Worm (Caenorhabditis elegans) whole organism, young adult: ENCODE data around the gene hlh-30.

Experiments used
- C06A6.2 ChIP-seq: fragments of 200-800 bp; sonication (Bioruptor generic); conservative IDR thresholded peaks from 2 replicates; pipeline ENCODE4 v1.3.6; 2022; ENCODE audit warnings: missing genetic modification characterization, missing compliant biosample characterization
- K11D2.4 ChIP-seq: fragments of 200-800 bp; sonication (Bioruptor generic); IDR thresholded peaks from 2 replicates; pipeline ENCODE4 v1.3.6; 2022; ENCODE audit warnings: missing genetic modification reagents, missing genetic modification characterization, missing compliant biosample characterization
- K12H6.12 ChIP-seq: fragments of 200-800 bp; sonication (Bioruptor generic); optimal IDR thresholded peaks from 2 replicates; lab custom pipeline; 2018; ENCODE audit warnings: mild to moderate bottlenecking, missing genetic modification characterization, missing compliant biosample characterization
- T07F8.4 ChIP-seq: sonication (generic microtip); optimal IDR thresholded peaks from 2 replicates; lab custom pipeline; 2016; ENCODE audit warnings: mild to moderate bottlenecking, missing genetic modification characterization, moderate library complexity, missing compliant biosample characterization
- Y53F4B.3 ChIP-seq: fragments of 200-800 bp; sonication (Bioruptor generic); IDR thresholded peaks from 2 replicates; pipeline ENCODE4 v1.3.6; 2022; ENCODE audit warnings: missing genetic modification reagents, missing genetic modification characterization, missing compliant biosample characterization
- Y53G8AR.9 ChIP-seq: fragments of 200-800 bp; sonication (Bioruptor generic); conservative IDR thresholded peaks from 2 replicates; pipeline ENCODE4 v1.3.6; 2022; ENCODE audit warnings: missing genetic modification reagents, missing genetic modification characterization, missing compliant biosample characterization
- atf-7 ChIP-seq: sonication (generic microtip); optimal IDR thresholded peaks from 2 replicates; lab custom pipeline; 2017; ENCODE audit warnings: mild to moderate bottlenecking, missing genetic modification characterization, missing compliant biosample characterization
- athp-1 ChIP-seq: sonication (generic microtip); optimal IDR thresholded peaks from 2 replicates; lab custom pipeline; 2017; ENCODE audit warnings: mild to moderate bottlenecking, missing genetic modification characterization, missing compliant biosample characterization
- attf-3 ChIP-seq: fragments of 200-800 bp; sonication (Bioruptor generic); conservative IDR thresholded peaks from 2 replicates; pipeline ENCODE4 v1.3.6; 2022; ENCODE audit warnings: missing genetic modification reagents, missing genetic modification characterization, missing compliant biosample characterization
- attf-5 ChIP-seq: fragments of 200-800 bp; sonication (Bioruptor generic); optimal IDR thresholded peaks from 2 replicates; lab custom pipeline; 2018; ENCODE audit warnings: mild to moderate bottlenecking, missing genetic modification characterization, missing compliant biosample characterization
- ccch-3 ChIP-seq: fragments of 200-800 bp; sonication (Bioruptor generic); optimal IDR thresholded peaks from 2 replicates; lab custom pipeline; 2018; ENCODE audit warnings: mild to moderate bottlenecking, missing genetic modification characterization, missing compliant biosample characterization
- cebp-1 ChIP-seq, 2 experiments: fragments of 200-800 bp in 1 of 2; sonication (Bioruptor generic) in 1 of 2; sonication (generic microtip) in 1 of 2; IDR thresholded peaks in 1 of 2; optimal IDR thresholded peaks in 1 of 2; 2 replicates each; pipeline versions ENCODE4 v1.3.6 to Lab custom; 2017 to 2022; ENCODE audit warnings: missing compliant biosample characterization in 2 of 2, missing genetic modification characterization in 2 of 2, mild to moderate bottlenecking in 1 of 2, missing genetic modification reagents in 1 of 2, moderate library complexity in 1 of 2
- ceh-27 ChIP-seq: fragments of 200-800 bp; sonication (Bioruptor generic); optimal IDR thresholded peaks from 2 replicates; lab custom pipeline; 2018; ENCODE audit warnings: mild to moderate bottlenecking, missing genetic modification characterization, moderate library complexity, missing compliant biosample characterization
- chd-7 ChIP-seq: sonication (generic microtip); optimal IDR thresholded peaks from 2 replicates; lab custom pipeline; 2016; ENCODE audit warnings: mild to moderate bottlenecking, missing genetic modification characterization, moderate library complexity, missing compliant biosample characterization
- dox-1 ChIP-seq: fragments of 200-800 bp; sonication (Bioruptor generic); IDR thresholded peaks from 2 replicates; pipeline ENCODE4 v1.3.6; 2022; ENCODE audit warnings: missing genetic modification reagents, missing genetic modification characterization, missing compliant biosample characterization
- egrh-3 ChIP-seq: fragments of 200-800 bp; sonication (Bioruptor generic); IDR thresholded peaks from 2 replicates; pipeline ENCODE4 v1.3.6; 2022; ENCODE audit warnings: missing genetic modification reagents, missing genetic modification characterization, missing compliant biosample characterization
- ekl-4 ChIP-seq: fragments of 200-800 bp; sonication (Bioruptor generic); IDR thresholded peaks from 2 replicates; pipeline ENCODE4 v1.3.6; 2022; ENCODE audit warnings: missing genetic modification reagents, missing genetic modification characterization, missing compliant biosample characterization
- hlh-26 ChIP-seq: fragments of 200-800 bp; sonication (Bioruptor generic); conservative IDR thresholded peaks from 2 replicates; pipeline ENCODE4 v1.3.6; 2022; ENCODE audit warnings: missing genetic modification reagents, missing genetic modification characterization, missing compliant biosample characterization
- hmg-1.2 ChIP-seq: fragments of 200-800 bp; sonication (Bioruptor generic); IDR thresholded peaks from 2 replicates; pipeline ENCODE4 v1.3.6; 2022; ENCODE audit warnings: missing genetic modification reagents, missing genetic modification characterization, missing compliant biosample characterization
- hmg-20 ChIP-seq: fragments of 200-800 bp; sonication (Bioruptor generic); IDR thresholded peaks from 2 replicates; pipeline ENCODE4 v1.3.6; 2022; ENCODE audit warnings: missing genetic modification reagents, missing genetic modification characterization, missing compliant biosample characterization
- let-526 ChIP-seq: fragments of 200-800 bp; sonication (Bioruptor generic); IDR thresholded peaks from 2 replicates; pipeline ENCODE4 v1.3.6; 2022; ENCODE audit warnings: missing genetic modification reagents, missing genetic modification characterization, missing compliant biosample characterization
- lin-35 ChIP-seq, 3 experiments: fragments of 150-350 bp in 2 of 3; sonication (generic microtip) in 1 of 3; optimal IDR thresholded peaks; 2 replicates each; lab custom pipeline; 2014 to 2018; ENCODE audit warnings: missing biosample characterization in 3 of 3, missing genetic modification characterization in 3 of 3, missing genetic modification reagents in 3 of 3
- lin-40 ChIP-seq: sonication (generic microtip); optimal IDR thresholded peaks from 2 replicates; lab custom pipeline; 2016; ENCODE audit warnings: missing genetic modification characterization, mild to moderate bottlenecking, missing compliant biosample characterization, missing genotype, missing genetic modification reagents
- lin-54 ChIP-seq: fragments of 200-800 bp; sonication (Bioruptor generic); optimal IDR thresholded peaks from 2 replicates; lab custom pipeline; 2018; ENCODE audit warnings: mild to moderate bottlenecking, missing genetic modification characterization, missing compliant biosample characterization
- mcd-1 ChIP-seq: fragments of 200-800 bp; sonication (Bioruptor generic); IDR thresholded peaks from 2 replicates; pipeline ENCODE4 v1.3.6; 2022; ENCODE audit warnings: missing genetic modification reagents, missing genetic modification characterization, missing compliant biosample characterization
- mel-28 ChIP-seq: sonication (generic microtip); optimal IDR thresholded peaks from 2 replicates; lab custom pipeline; 2016; ENCODE audit warnings: borderline replicate concordance, mild to moderate bottlenecking, missing genetic modification characterization, missing compliant biosample characterization
- mxl-1 ChIP-seq: sonication (generic microtip); optimal IDR thresholded peaks from 2 replicates; lab custom pipeline; 2016; ENCODE audit warnings: missing genetic modification characterization, missing compliant biosample characterization
- nhr-27 ChIP-seq: fragments of 200-800 bp; sonication (Bioruptor generic); optimal IDR thresholded peaks from 2 replicates; lab custom pipeline; 2018; ENCODE audit warnings: mild to moderate bottlenecking, missing genetic modification characterization, moderate library complexity, missing compliant biosample characterization
- nhr-80 ChIP-seq: sonication (generic microtip); optimal IDR thresholded peaks from 2 replicates; lab custom pipeline; 2016; ENCODE audit warnings: missing genetic modification characterization, missing compliant biosample characterization
- snpc-1.1 ChIP-seq: sonication (generic microtip); optimal IDR thresholded peaks from 2 replicates; lab custom pipeline; 2017; ENCODE audit warnings: missing genetic modification characterization, mild to moderate bottlenecking, missing compliant biosample characterization, antibody characterized with exemption, moderate library complexity, missing genotype, missing genetic modification reagents; ENCODE audit not compliant: insufficient read depth
- snpc-4 ChIP-seq, 5 experiments: fragments of 150-350 bp in 1 of 5; sonication (generic microtip) in 4 of 5; optimal IDR thresholded peaks; 2 replicates each; lab custom pipeline; 2014 to 2018; ENCODE audit warnings: missing genetic modification characterization in 5 of 5, missing biosample characterization in 3 of 5, antibody characterized with exemption in 2 of 5, mild to moderate bottlenecking in 2 of 5, missing compliant biosample characterization in 2 of 5, missing genotype in 2 of 5, moderate library complexity in 2 of 5, missing genetic modification reagents in 1 of 5
- sptf-2 ChIP-seq: fragments of 200-800 bp; sonication (Bioruptor generic); optimal IDR thresholded peaks from 2 replicates; lab custom pipeline; 2018; ENCODE audit warnings: mild to moderate bottlenecking, missing genetic modification characterization, missing compliant biosample characterization
- tbp1 ChIP-seq: fragments of 200-800 bp; sonication (Bioruptor generic); optimal IDR thresholded peaks from 2 replicates; lab custom pipeline; 2018; ENCODE audit warnings: mild to moderate bottlenecking, missing genetic modification characterization, missing compliant biosample characterization
- tlf-1 ChIP-seq: fragments of 200-800 bp; sonication (Bioruptor generic); optimal IDR thresholded peaks from 2 replicates; lab custom pipeline; 2018; ENCODE audit warnings: mild to moderate bottlenecking, missing genetic modification characterization, missing compliant biosample characterization
- zfh-2 ChIP-seq: fragments of 200-800 bp; sonication (Bioruptor generic); conservative IDR thresholded peaks from 2 replicates; pipeline ENCODE4 v1.3.6; 2022; ENCODE audit warnings: missing genetic modification reagents, missing genetic modification characterization, missing compliant biosample characterization
- ztf-18 ChIP-seq: sonication (generic microtip); optimal IDR thresholded peaks from 2 replicates; lab custom pipeline; 2016; ENCODE audit warnings: missing genotype, mild to moderate bottlenecking, missing genetic modification characterization, missing compliant biosample characterization

Gene hlh-30

DNA sequence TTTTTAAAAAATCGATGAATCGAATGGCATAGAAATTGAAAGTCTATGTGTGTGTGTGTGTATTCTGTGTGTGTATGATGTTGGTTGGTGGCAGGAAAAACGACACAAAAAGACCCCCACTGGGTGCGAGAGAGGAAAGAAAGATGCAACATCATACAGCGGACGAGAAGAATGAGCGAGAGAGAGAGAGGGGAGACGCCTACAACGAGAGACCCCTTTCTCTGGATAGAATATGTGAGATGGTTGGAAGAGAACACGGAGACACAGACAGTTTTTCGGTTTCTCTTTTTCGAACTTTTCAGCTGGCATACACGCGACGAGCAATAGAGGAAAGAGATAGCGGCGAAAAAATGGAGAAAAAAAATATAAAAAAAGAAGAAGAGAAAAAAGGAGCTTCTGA, 14.9 kb downstream of the hlh-30 start (continued):
- TF ChIP-seq hmg-1.2 (GFP tag; lab: Robert Waterston, UW) (peak; percentile 61; the same call in 1 of the 2 replicates), chd-7 (tag; lab: Kevin White, UChicago) (peak; percentile 15), T07F8.4 (tag; lab: Kevin White, UChicago) (no peak), atf-7 (peak; percentile 56), hmg-20 (GFP tag; lab: Robert Waterston, UW) (no peak), nhr-80 (tag; lab: Kevin White, UChicago) (peak; percentile 84), ekl-4 (no peak), K11D2.4 (GFP tag; lab: Robert Waterston, UW) (no peak), K12H6.12 (peak; percentile 85), attf-3 (GFP tag; lab: Robert Waterston, UW) (no peak), snpc-1.1 (tag; lab: Kevin White, UChicago) (no peak), Y53F4B.3 (GFP tag; lab: Robert Waterston, UW) (no peak), nhr-27 (tag; lab: Kevin White, UChicago) (no peak), snpc-4 (GFP tag; optimal IDR thresholded peaks at IDR 0.05; lab: Kevin White, UChicago) (no peak), snpc-4 (tag; optimal IDR thresholded peaks at IDR 0.05; lab: Kevin White, UChicago) (peak in 1 of 4 experiments; percentile 29), lin-35 (GFP tag; optimal IDR thresholded peaks at IDR 0.05; lab: Kevin White, UChicago) (peak in 1 of 3 experiments; percentile 62), ccch-3 (GFP tag; lab: Kevin White, UChicago) (no peak), lin-54 (GFP tag; lab: Kevin White, UChicago) (peak; percentile 18), sptf-2 (GFP tag; lab: Kevin White, UChicago) (no peak), Y53G8AR.9 (GFP tag; lab: Robert Waterston, UW) (0 out of 2 replicates have a peak, but pooled peaks have one; percentile 11), hlh-26 (GFP tag; lab: Robert Waterston, UW) (no peak), cebp-1 (GFP tag; IDR thresholded peaks at IDR 0.05; lab: Robert Waterston, UW) (0 out of 2 replicates have a peak, but pooled peaks have one; percentile 48), cebp-1 (tag; optimal IDR thresholded peaks at IDR 0.05; lab: Kevin White, UChicago) (peak; percentile 71), zfh-2 (GFP tag; lab: Robert Waterston, UW) (peak; percentile 86), let-526 (GFP tag; lab: Robert Waterston, UW) (no peak), ztf-18 (tag; lab: Kevin White, UChicago) (peak; percentile 27), mcd-1 (GFP tag; lab: Robert Waterston, UW) (no peak), tbp1 (GFP tag; lab: Kevin White, UChicago) (peak; percentile 19), mxl-1 (tag; lab: Kevin White, UChicago) (no peak), attf-5 (peak; percentile 58), athp-1 (tag; lab: Kevin White, UChicago) (no peak), C06A6.2 (GFP tag; lab: Robert Waterston, UW) (peak; percentile 45; the same call in 1 of the 2 replicates), ceh-27 (GFP tag; lab: Kevin White, UChicago) (peak; percentile 46), tlf-1 (GFP tag; lab: Kevin White, UChicago) (no peak), egrh-3 (GFP tag; lab: Robert Waterston, UW) (0 out of 2 replicates have a peak, but pooled peaks have one; percentile 11), dox-1 (GFP tag; lab: Robert Waterston, UW) (peak; percentile 65), mel-28 (tag; lab: Kevin White, UChicago) (no peak), lin-40 (tag; lab: Kevin White, UChicago) (peak; percentile 78)
